Worm (Caenorhabditis elegans) whole organism, midembryonic: Measurements from ENCODE around the gene pals-19.

Experiments used
- cog-1 ChIP-seq: sonication (generic microtip); optimal IDR thresholded peaks from 2 replicates; lab custom pipeline; 2016; ENCODE audit warnings: missing genetic modification characterization, missing compliant biosample characterization
- flt-1 ChIP-seq: fragments of 200-800 bp; sonication (Bioruptor generic); IDR thresholded peaks from 2 replicates; pipeline ENCODE4 v1.3.6; 2022; ENCODE audit warnings: missing genetic modification characterization, missing compliant biosample characterization

ce11 chrIII:1380535-1381274 lies 21.0 kb upstream of the pals-19 start, which contains the start of the genes pals-21 and Y82E9BR.6:
- TF ChIP-seq cog-1 (tag; lab: Kevin White, UChicago) (no peak), flt-1 (no peak)
